Worm (Caenorhabditis elegans) whole organism, L4 larva: Measurements from ENCODE around the gene Y59H11AR.10.

Experiments used
- F10B5.3 ChIP-seq: sonication (generic microtip); optimal IDR thresholded peaks from 2 replicates; lab custom pipeline; 2016; ENCODE audit warnings: mild to moderate bottlenecking, missing genetic modification characterization, missing compliant biosample characterization
- F49E8.2 ChIP-seq: sonication (generic microtip); optimal IDR thresholded peaks from 2 replicates; lab custom pipeline; 2016; ENCODE audit warnings: missing compliant biosample characterization, mild to moderate bottlenecking, missing genetic modification characterization, borderline replicate concordance
- T20F7.1 ChIP-seq: fragments of 200-800 bp; sonication (Bioruptor generic); optimal IDR thresholded peaks from 2 replicates; lab custom pipeline; 2018; ENCODE audit warnings: mild to moderate bottlenecking, missing genetic modification characterization, missing compliant biosample characterization
- ZK337.2 ChIP-seq: fragments of 200-800 bp; sonication (Bioruptor generic); IDR thresholded peaks from 2 replicates; pipeline ENCODE4 v1.3.6; 2022; ENCODE audit warnings: missing genetic modification reagents, missing genetic modification characterization, missing compliant biosample characterization
- ceh-20 ChIP-seq: fragments of 200-800 bp; sonication (Bioruptor generic); IDR thresholded peaks from 2 replicates; pipeline ENCODE4 v1.3.6; 2022; ENCODE audit warnings: missing genetic modification reagents, missing genetic modification characterization, missing compliant biosample characterization
- ceh-32 ChIP-seq: sonication (generic microtip); optimal IDR thresholded peaks from 2 replicates; lab custom pipeline; 2016; ENCODE audit warnings: mild to moderate bottlenecking, missing genetic modification characterization, missing compliant biosample characterization; ENCODE audit not compliant: poor library complexity
- daf-16 ChIP-seq, 3 experiments: sonication (generic microtip); optimal IDR thresholded peaks; 2 replicates each; lab custom pipeline; 2016 to 2017; ENCODE audit warnings: missing genetic modification characterization in 3 of 3, missing genetic modification reagents in 3 of 3, mild to moderate bottlenecking in 2 of 3, missing compliant biosample characterization in 2 of 3, missing biosample characterization in 1 of 3, moderate library complexity in 1 of 3
- dmd-6 ChIP-seq: fragments of 200-800 bp; sonication (Bioruptor generic); IDR thresholded peaks from 2 replicates; pipeline ENCODE4 v1.3.6; 2022; ENCODE audit warnings: missing genetic modification reagents, missing genetic modification characterization, missing compliant biosample characterization
- duxl-1 ChIP-seq: sonication (generic microtip); optimal IDR thresholded peaks from 2 replicates; lab custom pipeline; 2016; ENCODE audit warnings: mild to moderate bottlenecking, missing genetic modification characterization, moderate library complexity, missing compliant biosample characterization; ENCODE audit not compliant: poor library complexity
- dve-1 ChIP-seq: sonication (generic microtip); optimal IDR thresholded peaks from 2 replicates; lab custom pipeline; 2017; ENCODE audit warnings: antibody characterized with exemption, mild to moderate bottlenecking, missing genetic modification characterization, missing compliant biosample characterization; ENCODE audit not compliant: insufficient read depth
- hlh-30 ChIP-seq: sonication (generic microtip); optimal IDR thresholded peaks from 2 replicates; lab custom pipeline; 2017; ENCODE audit warnings: antibody characterized with exemption, mild to moderate bottlenecking, missing genetic modification characterization, missing compliant biosample characterization; ENCODE audit not compliant: insufficient read depth
- lin-15B ChIP-seq: fragments of 150-350 bp; sonication (generic microtip); optimal IDR thresholded peaks from 3 replicates; lab custom pipeline; 2014; ENCODE audit warnings: missing biosample characterization, missing genetic modification characterization
- lin-38 ChIP-seq: fragments of 200-800 bp; sonication (Bioruptor generic); IDR thresholded peaks from 2 replicates; pipeline ENCODE4 v1.3.6; 2022; ENCODE audit warnings: missing genetic modification reagents, missing genetic modification characterization, missing compliant biosample characterization
- mdl-1 ChIP-seq, 2 experiments: fragments of 150-350 bp in 1 of 2; sonication (generic microtip) in 1 of 2; optimal IDR thresholded peaks; 2 replicates each; lab custom pipeline; 2014 to 2017; ENCODE audit warnings: missing biosample characterization in 2 of 2, missing genetic modification characterization in 2 of 2
- mep-1 ChIP-seq: fragments of 150-350 bp; sonication (generic microtip); optimal IDR thresholded peaks from 3 replicates; lab custom pipeline; 2014; ENCODE audit warnings: missing biosample characterization, missing genetic modification characterization
- nhr-11 ChIP-seq: fragments of 150-350 bp; optimal IDR thresholded peaks from 2 replicates; lab custom pipeline; 2014; ENCODE audit warnings: missing biosample characterization, missing genetic modification characterization
- nhr-111 ChIP-seq: fragments of 200-800 bp; sonication (Bioruptor generic); optimal IDR thresholded peaks from 2 replicates; lab custom pipeline; 2018; ENCODE audit warnings: mild to moderate bottlenecking, missing genetic modification characterization, missing compliant biosample characterization
- nhr-28 ChIP-seq: fragments of 150-350 bp; optimal IDR thresholded peaks from 2 replicates; lab custom pipeline; 2014; ENCODE audit warnings: missing biosample characterization, missing genetic modification characterization
- nhr-41 ChIP-seq: fragments of 200-800 bp; sonication (Bioruptor generic); IDR thresholded peaks from 2 replicates; pipeline ENCODE4 v1.3.6; 2022; ENCODE audit warnings: missing genetic modification reagents, missing genetic modification characterization, missing compliant biosample characterization
- nhr-42 ChIP-seq: fragments of 200-800 bp; sonication (Bioruptor generic); IDR thresholded peaks from 2 replicates; pipeline ENCODE4 v1.3.6; 2022; ENCODE audit warnings: missing genetic modification characterization, missing compliant biosample characterization
- nhr-77 ChIP-seq: fragments of 150-350 bp; optimal IDR thresholded peaks from 2 replicates; lab custom pipeline; 2014; ENCODE audit warnings: missing biosample characterization, missing genetic modification characterization
- pha-4 ChIP-seq, 2 experiments: fragments of 150-350 bp in 1 of 2; fragments of 200-800 bp in 1 of 2; sonication (Bioruptor generic) in 1 of 2; IDR thresholded peaks in 1 of 2; optimal IDR thresholded peaks in 1 of 2; 2 replicates each; pipeline versions ENCODE4 v1.3.6 to Lab custom; 2014 to 2022; ENCODE audit warnings: missing genetic modification characterization in 2 of 2, missing genetic modification reagents in 2 of 2, missing biosample characterization in 1 of 2, missing compliant biosample characterization in 1 of 2
- php-3 ChIP-seq: fragments of 200-800 bp; sonication (Bioruptor generic); IDR thresholded peaks from 2 replicates; pipeline ENCODE4 v1.3.6; 2022; ENCODE audit warnings: missing genetic modification reagents, missing genetic modification characterization, missing compliant biosample characterization
- pqm-1 ChIP-seq: sonication (generic microtip); optimal IDR thresholded peaks from 2 replicates; lab custom pipeline; 2017; ENCODE audit warnings: missing biosample characterization, missing genetic modification characterization
- set-16 ChIP-seq: fragments of 200-800 bp; sonication (Bioruptor generic); IDR thresholded peaks from 2 replicates; pipeline ENCODE4 v1.3.6; 2022; ENCODE audit warnings: missing genetic modification reagents, missing genetic modification characterization, missing compliant biosample characterization
- snpc-1.2 ChIP-seq: fragments of 200-800 bp; sonication (Bioruptor generic); IDR thresholded peaks from 2 replicates; pipeline ENCODE4 v1.3.6; 2022; ENCODE audit warnings: missing genetic modification reagents, missing genetic modification characterization, missing compliant biosample characterization
- unc-62 ChIP-seq, 3 experiments: fragments of 150-350 bp in 1 of 3; sonication (generic microtip); optimal IDR thresholded peaks in 2 of 3; peaks in 1 of 3; 1 replicate in 1 of 3; 2 replicates in 2 of 3; lab custom pipeline; 2014 to 2017; ENCODE audit warnings: missing biosample characterization in 3 of 3, missing genetic modification characterization in 3 of 3, missing genetic modification reagents in 3 of 3, missing genotype in 1 of 3
- zag-1 ChIP-seq: fragments of 150-350 bp; optimal IDR thresholded peaks from 2 replicates; lab custom pipeline; 2014; ENCODE audit warnings: missing biosample characterization, missing genetic modification characterization
- ztf-7 ChIP-seq: fragments of 150-350 bp; optimal IDR thresholded peaks from 2 replicates; lab custom pipeline; 2014; ENCODE audit warnings: missing biosample characterization, missing genetic modification characterization

The Y59H11AR.10 gene

DNA sequence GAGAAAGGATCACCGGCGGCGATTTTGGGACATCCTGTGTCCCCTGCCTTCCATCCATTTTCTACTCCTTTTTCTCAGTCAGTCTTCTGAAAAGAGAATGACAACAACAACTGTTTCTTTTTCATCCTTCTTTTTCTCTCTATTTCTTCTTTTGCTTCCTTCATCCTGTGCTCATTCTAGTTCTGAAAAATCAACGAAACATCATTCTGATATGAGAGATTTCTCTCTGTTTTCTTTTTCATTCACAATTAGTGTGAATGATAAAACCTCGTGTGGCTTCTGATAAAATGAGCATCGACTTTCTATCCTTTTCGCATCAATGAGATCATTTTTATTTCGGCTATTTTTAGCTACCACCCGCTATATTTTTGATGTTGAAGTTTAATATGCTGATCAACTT lies 2.2 kb downstream of the Y59H11AR.10 start:
- peak; percentile 66 for TF ChIP-seq nhr-11 (tag; lab: Kevin White, UChicago)
- peak in 1 of 2 experiments; percentile 48 for TF ChIP-seq daf-16 (GFP tag; optimal IDR thresholded peaks at IDR 0.05; lab: Kevin White, UChicago)
- TF ChIP-seq daf-16 (tag; optimal IDR thresholded peaks at IDR 0.05; lab: Kevin White, UChicago): no peak
- peak in 1 of 2 experiments; percentile 1 for TF ChIP-seq mdl-1 (tag; optimal IDR thresholded peaks at IDR 0.05; lab: Kevin White, UChicago)
- TF ChIP-seq nhr-111 (GFP tag; lab: Kevin White, UChicago): no peak
- TF ChIP-seq lin-38: no peak
- TF ChIP-seq ZK337.2: peak; percentile 37; the same call in 1 of the 2 replicates
- TF ChIP-seq ztf-7 (tag; lab: Kevin White, UChicago): no peak
- TF ChIP-seq unc-62 (GFP tag; optimal IDR thresholded peaks at IDR 0.05 in 1 of 2; lab: Kevin White, UChicago): peak in 1 of 2 experiments; percentile 41
- no peak for TF ChIP-seq unc-62 (tag; optimal IDR thresholded peaks at IDR 0.05; lab: Kevin White, UChicago)

DNA sequence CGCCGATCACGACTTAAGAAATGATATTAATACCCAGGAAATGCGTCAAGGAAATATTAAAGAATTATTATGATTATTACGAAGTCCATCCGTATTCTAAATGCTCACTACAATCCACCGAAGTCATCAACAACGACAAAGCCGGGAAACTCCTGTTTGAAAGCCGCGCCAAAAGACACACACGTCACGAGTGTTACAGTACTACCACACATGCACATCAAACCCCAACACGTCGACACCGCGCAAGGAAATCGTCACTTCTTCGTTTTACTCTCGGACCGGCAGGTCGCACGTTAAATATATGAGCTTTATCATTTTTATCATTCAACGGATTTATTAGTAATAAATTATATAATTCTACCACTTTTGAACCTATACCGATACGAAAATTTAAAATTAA lies 4.5 kb downstream of the Y59H11AR.10 start:
- TF ChIP-seq snpc-1.2 (GFP tag; lab: Robert Waterston, UW): 0 out of 2 replicates have a peak, but pooled peaks have one; percentile 15
- TF ChIP-seq, all 104 proteins: peak for 1; not testable (repeated sequence) for 103

DNA sequence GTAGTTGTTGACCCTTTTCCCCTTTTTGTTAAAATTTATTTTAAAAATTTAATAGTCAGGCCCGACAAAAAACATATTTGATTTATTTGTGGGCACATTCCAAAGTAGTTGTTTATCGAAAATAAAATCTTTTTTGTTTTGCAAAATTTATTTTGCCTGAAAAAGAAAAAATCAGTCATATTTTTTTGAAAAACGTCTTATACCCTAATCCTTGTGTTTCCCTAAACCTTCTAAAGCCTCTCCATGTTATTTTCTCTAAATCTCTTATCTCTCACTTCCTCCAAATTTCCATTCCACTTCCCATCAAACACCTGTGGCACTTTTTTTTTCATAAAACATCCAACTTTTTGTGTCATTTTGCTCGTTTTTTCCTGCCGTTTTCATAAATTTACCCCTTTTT lies 5.2 kb downstream of the Y59H11AR.10 start:
- no peak for TF ChIP-seq zag-1 (tag; lab: Kevin White, UChicago)
- no peak for TF ChIP-seq pqm-1
- TF ChIP-seq F49E8.2 (tag; lab: Kevin White, UChicago): no peak
- no peak for TF ChIP-seq nhr-77
- TF ChIP-seq F10B5.3: no peak

DNA sequence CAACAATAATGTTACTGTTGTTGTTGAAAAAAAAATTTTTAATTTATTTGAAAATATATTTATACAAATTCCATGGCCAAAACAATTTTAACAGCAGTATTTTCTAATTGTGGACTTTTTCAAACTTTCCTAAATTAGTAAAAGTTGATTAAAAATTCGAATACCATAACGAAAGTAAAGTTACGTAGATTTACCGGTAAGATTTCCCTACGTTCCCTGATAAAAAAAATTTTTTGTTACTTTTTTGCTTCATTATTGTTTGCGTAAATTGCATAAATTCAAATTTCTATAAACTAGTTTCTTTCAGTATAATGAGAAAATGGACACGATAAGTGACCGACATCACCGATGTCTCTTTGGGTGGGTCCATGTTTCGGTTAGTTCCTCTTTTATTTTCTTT lies 6.0 kb downstream of the Y59H11AR.10 start, which contains the start of gene F42A9.6:
Gene F42A9.6, plus strand, starts transcription at position 301 of the 400 bp plus-strand sequence.
- TF ChIP-seq duxl-1 (no peak), ceh-20 (GFP tag; lab: Robert Waterston, UW) (no peak), set-16 (GFP tag; lab: Robert Waterston, UW) (no peak), daf-16 (GFP tag; optimal IDR thresholded peaks at IDR 0.05; lab: Kevin White, UChicago) (no peak), daf-16 (tag; optimal IDR thresholded peaks at IDR 0.05; lab: Kevin White, UChicago) (no peak), pha-4 (GFP tag; IDR thresholded peaks at IDR 0.05; lab: Robert Waterston, UW) (no peak), pha-4 (tag; optimal IDR thresholded peaks at IDR 0.05; lab: Kevin White, UChicago) (no peak)

DNA sequence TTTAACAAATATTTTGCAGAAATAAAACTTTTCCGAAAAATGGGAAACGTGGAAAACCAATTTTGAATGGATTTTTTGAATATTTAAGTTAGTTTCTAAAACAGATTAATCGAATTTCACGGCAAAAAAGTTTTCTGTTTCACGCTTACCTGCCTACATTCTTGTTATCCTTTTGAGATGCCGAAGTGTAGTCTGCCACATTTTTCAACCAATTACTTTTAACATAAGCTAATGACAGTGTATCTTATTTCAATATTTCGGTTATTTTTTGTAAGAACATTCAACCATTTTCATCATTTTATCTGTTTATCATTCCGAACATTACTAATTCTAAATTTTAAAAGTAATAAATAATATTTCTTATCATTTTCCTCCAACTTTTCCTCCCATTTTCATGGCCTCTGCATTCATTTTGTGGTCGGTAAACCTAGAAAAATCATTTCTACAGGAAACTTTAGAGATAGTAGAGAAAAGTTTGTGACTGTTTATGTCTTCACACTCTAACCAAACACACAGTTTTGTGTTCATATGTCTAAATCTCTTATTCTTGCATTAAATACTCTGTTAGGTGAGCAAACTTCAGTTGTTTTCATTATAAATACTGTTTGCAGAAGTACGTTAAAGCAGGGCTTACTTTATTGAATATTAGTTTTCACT lies 9.0 kb downstream of the Y59H11AR.10 start, which contains the start of the genes F42A9.17 and cyp-33E2:
Gene F42A9.17, minus strand, starts transcription at position 51 of the 657 bp plus-strand sequence.
Gene cyp-33E2, plus strand, starts transcription at position 449 of the 657 bp plus-strand sequence.
- TF ChIP-seq nhr-77: peak; percentile 44
- TF ChIP-seq pqm-1: peak; percentile 90
- TF ChIP-seq pha-4 (GFP tag; IDR thresholded peaks at IDR 0.05; lab: Robert Waterston, UW): no peak
- TF ChIP-seq pha-4 (tag; optimal IDR thresholded peaks at IDR 0.05; lab: Kevin White, UChicago): peak; percentile 12
- TF ChIP-seq daf-16 (GFP tag; optimal IDR thresholded peaks at IDR 0.05; lab: Kevin White, UChicago): no peak
- TF ChIP-seq daf-16 (tag; optimal IDR thresholded peaks at IDR 0.05; lab: Kevin White, UChicago): peak; percentile 88
- TF ChIP-seq nhr-41: no peak
- TF ChIP-seq nhr-28 (tag; lab: Kevin White, UChicago): peak; percentile 88
- peak; percentile 61 for TF ChIP-seq dve-1
- peak; percentile 65; the same call in 1 of the 2 replicates for TF ChIP-seq php-3
- no peak for TF ChIP-seq nhr-42 (GFP tag; lab: Robert Waterston, UW)

DNA sequence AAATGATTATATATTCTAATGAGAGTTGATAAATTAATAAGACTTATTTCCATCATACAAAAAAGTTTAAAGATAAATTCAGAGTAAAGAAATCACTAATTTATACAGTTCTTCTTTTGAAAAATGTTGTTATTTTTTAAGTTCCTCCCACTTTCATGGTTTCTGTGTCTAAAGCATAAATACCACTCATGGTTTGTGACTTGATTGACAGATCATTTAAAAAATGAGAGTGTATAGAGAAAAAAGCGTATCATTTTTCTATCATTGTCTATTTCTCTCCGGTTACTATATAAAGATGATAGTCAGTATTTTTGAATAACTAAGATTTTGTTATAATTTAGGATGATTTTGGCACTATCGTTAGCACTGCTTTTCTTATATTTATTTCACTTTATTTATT lies 11.7 kb downstream of the Y59H11AR.10 start, which contains the start of gene cyp-33E3:
Gene cyp-33E3, plus strand, starts transcription at position 316 of the 400 bp plus-strand sequence.
- no peak for TF ChIP-seq mep-1 (tag; lab: Kevin White, UChicago)
- no peak for TF ChIP-seq set-16 (GFP tag; lab: Robert Waterston, UW)
- TF ChIP-seq nhr-28 (tag; lab: Kevin White, UChicago): peak; percentile 90
- peak; percentile 45; the same call in 1 of the 2 replicates for TF ChIP-seq dmd-6 (GFP tag; lab: Robert Waterston, UW)
- peak; percentile 18 for TF ChIP-seq hlh-30 (tag; lab: Kevin White, UChicago)
- TF ChIP-seq dve-1: peak; percentile 38
- TF ChIP-seq daf-16 (GFP tag; optimal IDR thresholded peaks at IDR 0.05; lab: Kevin White, UChicago): no peak
- TF ChIP-seq daf-16 (tag; optimal IDR thresholded peaks at IDR 0.05; lab: Kevin White, UChicago): peak; percentile 41
- TF ChIP-seq pha-4 (GFP tag; IDR thresholded peaks at IDR 0.05; lab: Robert Waterston, UW): no peak
- TF ChIP-seq pha-4 (tag; optimal IDR thresholded peaks at IDR 0.05; lab: Kevin White, UChicago): no peak
- TF ChIP-seq ceh-32 (tag; lab: Kevin White, UChicago): no peak
- TF ChIP-seq T20F7.1 (GFP tag; lab: Kevin White, UChicago): peak; percentile 34
- TF ChIP-seq lin-15B: no peak
- TF ChIP-seq pqm-1: peak; percentile 14
